Worm (Caenorhabditis elegans) whole organism, L4 larva: Measurements from ENCODE around the gene byn-1.

Experiments
- F26F4.8 ChIP-seq: fragments of 200-800 bp; sonication (Bioruptor generic); conservative IDR thresholded peaks from 2 replicates; pipeline ENCODE4 v1.3.6; 2022; ENCODE audit warnings: missing genetic modification characterization, missing compliant biosample characterization
- R02D3.7 ChIP-seq: fragments of 150-350 bp; sonication (generic microtip); optimal IDR thresholded peaks from 3 replicates; lab custom pipeline; 2014; ENCODE audit warnings: missing biosample characterization, missing genetic modification characterization
- Y48G9A.11 ChIP-seq: fragments of 200-800 bp; sonication (Bioruptor generic); IDR thresholded peaks from 2 replicates; pipeline ENCODE4 v1.3.6; 2022; ENCODE audit warnings: missing genetic modification reagents, missing genetic modification characterization, missing compliant biosample characterization
- Y5F2A.4 ChIP-seq: fragments of 200-800 bp; sonication (Bioruptor generic); optimal IDR thresholded peaks from 2 replicates; lab custom pipeline; 2018; ENCODE audit warnings: mild to moderate bottlenecking, missing genetic modification characterization, missing compliant biosample characterization
- ZK337.2 ChIP-seq: fragments of 200-800 bp; sonication (Bioruptor generic); IDR thresholded peaks from 2 replicates; pipeline ENCODE4 v1.3.6; 2022; ENCODE audit warnings: missing genetic modification reagents, missing genetic modification characterization, missing compliant biosample characterization
- ZK546.5 ChIP-seq, 2 experiments: sonication (generic microtip); optimal IDR thresholded peaks; 2 replicates each; lab custom pipeline; 2017; ENCODE audit warnings: missing biosample characterization in 2 of 2, missing genetic modification characterization in 2 of 2
- aha-1 ChIP-seq: fragments of 150-350 bp; peaks from one replicate; lab custom pipeline; 2014; ENCODE audit warnings: missing biosample characterization, missing genetic modification characterization
- attf-4 ChIP-seq: sonication (generic microtip); optimal IDR thresholded peaks from 3 replicates; lab custom pipeline; 2017; ENCODE audit warnings: missing biosample characterization, missing genetic modification characterization
- ceh-20 ChIP-seq: fragments of 200-800 bp; sonication (Bioruptor generic); IDR thresholded peaks from 2 replicates; pipeline ENCODE4 v1.3.6; 2022; ENCODE audit warnings: missing genetic modification reagents, missing genetic modification characterization, missing compliant biosample characterization
- ceh-32 ChIP-seq: sonication (generic microtip); optimal IDR thresholded peaks from 2 replicates; lab custom pipeline; 2016; ENCODE audit warnings: mild to moderate bottlenecking, missing genetic modification characterization, missing compliant biosample characterization; ENCODE audit not compliant: poor library complexity
- cey-2 ChIP-seq: sonication (generic microtip); optimal IDR thresholded peaks from 3 replicates; lab custom pipeline; 2017; ENCODE audit warnings: missing genetic modification characterization, mild to moderate bottlenecking, missing compliant biosample characterization, antibody characterized with exemption, borderline replicate concordance; ENCODE audit not compliant: insufficient read depth
- daf-16 ChIP-seq, 3 experiments: sonication (generic microtip); optimal IDR thresholded peaks; 2 replicates each; lab custom pipeline; 2016 to 2017; ENCODE audit warnings: missing genetic modification characterization in 3 of 3, missing genetic modification reagents in 3 of 3, mild to moderate bottlenecking in 2 of 3, missing compliant biosample characterization in 2 of 3, missing biosample characterization in 1 of 3, moderate library complexity in 1 of 3
- daf-19 ChIP-seq: fragments of 200-800 bp; sonication (Bioruptor generic); conservative IDR thresholded peaks from 2 replicates; pipeline ENCODE4 v1.3.6; 2022; ENCODE audit warnings: missing genetic modification characterization, missing compliant biosample characterization
- dmd-8 ChIP-seq: fragments of 200-800 bp; sonication (Bioruptor generic); IDR thresholded peaks from 2 replicates; pipeline ENCODE4 v1.3.6; 2022; ENCODE audit warnings: missing genetic modification characterization, missing compliant biosample characterization
- dpl-1 ChIP-seq: fragments of 150-350 bp; optimal IDR thresholded peaks from 2 replicates; lab custom pipeline; 2014; ENCODE audit warnings: missing biosample characterization, missing genetic modification reagents, missing genetic modification characterization
- duxl-1 ChIP-seq: sonication (generic microtip); optimal IDR thresholded peaks from 2 replicates; lab custom pipeline; 2016; ENCODE audit warnings: mild to moderate bottlenecking, missing genetic modification characterization, moderate library complexity, missing compliant biosample characterization; ENCODE audit not compliant: poor library complexity
- egl-43 ChIP-seq: fragments of 200-800 bp; sonication (Bioruptor generic); IDR thresholded peaks from 2 replicates; pipeline ENCODE4 v1.3.6; 2022; ENCODE audit warnings: missing genetic modification reagents, missing genetic modification characterization, missing compliant biosample characterization
- lim-7 ChIP-seq: fragments of 200-800 bp; sonication (Bioruptor generic); IDR thresholded peaks from 2 replicates; pipeline ENCODE4 v1.3.6; 2022; ENCODE audit warnings: missing genetic modification characterization, missing compliant biosample characterization
- lin-1 ChIP-seq: fragments of 200-800 bp; sonication (Bioruptor generic); IDR thresholded peaks from 2 replicates; pipeline ENCODE4 v1.3.6; 2022; ENCODE audit warnings: missing genetic modification reagents, missing genetic modification characterization, missing compliant biosample characterization
- lin-13 ChIP-seq: fragments of 150-350 bp; optimal IDR thresholded peaks from 2 replicates; lab custom pipeline; 2014; ENCODE audit warnings: missing biosample characterization, missing genetic modification reagents, missing genetic modification characterization
- lin-38 ChIP-seq: fragments of 200-800 bp; sonication (Bioruptor generic); IDR thresholded peaks from 2 replicates; pipeline ENCODE4 v1.3.6; 2022; ENCODE audit warnings: missing genetic modification reagents, missing genetic modification characterization, missing compliant biosample characterization
- lin-39 ChIP-seq: fragments of 150-350 bp; optimal IDR thresholded peaks from 2 replicates; lab custom pipeline; 2014; ENCODE audit warnings: missing biosample characterization, missing genetic modification reagents, missing genetic modification characterization
- lir-3 ChIP-seq: sonication (generic microtip); optimal IDR thresholded peaks from 2 replicates; lab custom pipeline; 2016; ENCODE audit warnings: mild to moderate bottlenecking, missing genetic modification characterization, missing compliant biosample characterization
- mdl-1 ChIP-seq, 2 experiments: fragments of 150-350 bp in 1 of 2; sonication (generic microtip) in 1 of 2; optimal IDR thresholded peaks; 2 replicates each; lab custom pipeline; 2014 to 2017; ENCODE audit warnings: missing biosample characterization in 2 of 2, missing genetic modification characterization in 2 of 2
- nhr-111 ChIP-seq: fragments of 200-800 bp; sonication (Bioruptor generic); optimal IDR thresholded peaks from 2 replicates; lab custom pipeline; 2018; ENCODE audit warnings: mild to moderate bottlenecking, missing genetic modification characterization, missing compliant biosample characterization
- nhr-28 ChIP-seq: fragments of 150-350 bp; optimal IDR thresholded peaks from 2 replicates; lab custom pipeline; 2014; ENCODE audit warnings: missing biosample characterization, missing genetic modification characterization
- nhr-41 ChIP-seq: fragments of 200-800 bp; sonication (Bioruptor generic); IDR thresholded peaks from 2 replicates; pipeline ENCODE4 v1.3.6; 2022; ENCODE audit warnings: missing genetic modification reagents, missing genetic modification characterization, missing compliant biosample characterization
- nhr-42 ChIP-seq: fragments of 200-800 bp; sonication (Bioruptor generic); IDR thresholded peaks from 2 replicates; pipeline ENCODE4 v1.3.6; 2022; ENCODE audit warnings: missing genetic modification characterization, missing compliant biosample characterization
- nhr-77 ChIP-seq: fragments of 150-350 bp; optimal IDR thresholded peaks from 2 replicates; lab custom pipeline; 2014; ENCODE audit warnings: missing biosample characterization, missing genetic modification characterization
- pha-4 ChIP-seq, 2 experiments: fragments of 150-350 bp in 1 of 2; fragments of 200-800 bp in 1 of 2; sonication (Bioruptor generic) in 1 of 2; IDR thresholded peaks in 1 of 2; optimal IDR thresholded peaks in 1 of 2; 2 replicates each; pipeline versions ENCODE4 v1.3.6 to Lab custom; 2014 to 2022; ENCODE audit warnings: missing genetic modification characterization in 2 of 2, missing genetic modification reagents in 2 of 2, missing biosample characterization in 1 of 2, missing compliant biosample characterization in 1 of 2
- pqm-1 ChIP-seq: sonication (generic microtip); optimal IDR thresholded peaks from 2 replicates; lab custom pipeline; 2017; ENCODE audit warnings: missing biosample characterization, missing genetic modification characterization
- sdz-12 ChIP-seq: fragments of 200-800 bp; sonication (Bioruptor generic); optimal IDR thresholded peaks from 2 replicates; lab custom pipeline; 2018; ENCODE audit warnings: mild to moderate bottlenecking, missing genetic modification characterization, missing compliant biosample characterization
- set-16 ChIP-seq: fragments of 200-800 bp; sonication (Bioruptor generic); IDR thresholded peaks from 2 replicates; pipeline ENCODE4 v1.3.6; 2022; ENCODE audit warnings: missing genetic modification reagents, missing genetic modification characterization, missing compliant biosample characterization
- snpc-1.2 ChIP-seq: fragments of 200-800 bp; sonication (Bioruptor generic); IDR thresholded peaks from 2 replicates; pipeline ENCODE4 v1.3.6; 2022; ENCODE audit warnings: missing genetic modification reagents, missing genetic modification characterization, missing compliant biosample characterization
- unc-130 ChIP-seq: sonication (generic microtip); optimal IDR thresholded peaks from 2 replicates; lab custom pipeline; 2016; ENCODE audit warnings: missing genetic modification reagents, missing genetic modification characterization, missing compliant biosample characterization
- vab-7 ChIP-seq: fragments of 200-800 bp; sonication (Bioruptor generic); IDR thresholded peaks from 2 replicates; pipeline ENCODE4 v1.3.6; 2022; ENCODE audit warnings: missing genetic modification reagents, missing genetic modification characterization, missing compliant biosample characterization
- zag-1 ChIP-seq: fragments of 150-350 bp; optimal IDR thresholded peaks from 2 replicates; lab custom pipeline; 2014; ENCODE audit warnings: missing biosample characterization, missing genetic modification characterization
- zfp-2 ChIP-seq: sonication (generic microtip); optimal IDR thresholded peaks from 2 replicates; lab custom pipeline; 2016; ENCODE audit warnings: mild to moderate bottlenecking, missing genetic modification characterization, missing compliant biosample characterization
- ztf-11 ChIP-seq: fragments of 150-350 bp; optimal IDR thresholded peaks from 2 replicates; lab custom pipeline; 2014; ENCODE audit warnings: missing biosample characterization, missing genetic modification characterization
- ztf-7 ChIP-seq: fragments of 150-350 bp; optimal IDR thresholded peaks from 2 replicates; lab custom pipeline; 2014; ENCODE audit warnings: missing biosample characterization, missing genetic modification characterization

The byn-1 gene

ce11 chrIII:6969781-6970342 is 38.1 kb downstream of the byn-1 start (continued):
- TF ChIP-seq sdz-12 (GFP tag; lab: Kevin White, UChicago): no peak
- no peak for TF ChIP-seq ZK546.5 (tag; optimal IDR thresholded peaks at IDR 0.05; lab: Kevin White, UChicago)
- no peak for TF ChIP-seq attf-4 (tag; lab: Kevin White, UChicago)
- TF ChIP-seq duxl-1 (tag; lab: Kevin White, UChicago): no peak
- no peak for TF ChIP-seq ztf-7
- TF ChIP-seq ceh-32: no peak
- no peak for TF ChIP-seq pqm-1
- TF ChIP-seq aha-1 (tag; lab: Kevin White, UChicago): peak; percentile 20
- no peak for TF ChIP-seq zag-1 (tag; lab: Kevin White, UChicago)
- TF ChIP-seq zfp-2 (tag; lab: Kevin White, UChicago): no peak
- no peak for TF ChIP-seq mdl-1 (tag; optimal IDR thresholded peaks at IDR 0.05; lab: Kevin White, UChicago)
- no peak for TF ChIP-seq ceh-20 (GFP tag; lab: Robert Waterston, UW)
- TF ChIP-seq lin-1 (GFP tag; lab: Robert Waterston, UW): peak; percentile 27; the same call in 1 of the 2 replicates
- TF ChIP-seq snpc-1.2 (GFP tag; lab: Robert Waterston, UW): peak; percentile 76
- peak; percentile 70 for TF ChIP-seq lin-38
- TF ChIP-seq daf-19 (GFP tag; lab: Robert Waterston, UW): no peak
- TF ChIP-seq nhr-28 (tag; lab: Kevin White, UChicago): no peak
- no peak for TF ChIP-seq daf-16 (GFP tag; optimal IDR thresholded peaks at IDR 0.05; lab: Kevin White, UChicago)
- peak; percentile 14 for TF ChIP-seq daf-16 (tag; optimal IDR thresholded peaks at IDR 0.05; lab: Kevin White, UChicago)
- TF ChIP-seq vab-7: no peak
- TF ChIP-seq nhr-111 (GFP tag; lab: Kevin White, UChicago): no peak
- peak; percentile 44 for TF ChIP-seq Y5F2A.4 (GFP tag; lab: Kevin White, UChicago)
- no peak for TF ChIP-seq dmd-8 (GFP tag; lab: Robert Waterston, UW)
- TF ChIP-seq egl-43: no peak
- no peak for TF ChIP-seq dpl-1 (GFP tag; lab: Kevin White, UChicago)
- TF ChIP-seq unc-130 (GFP tag; lab: Kevin White, UChicago): peak; percentile 76
- TF ChIP-seq pha-4 (GFP tag; IDR thresholded peaks at IDR 0.05; lab: Robert Waterston, UW): peak; percentile 59; the same call in 1 of the 2 replicates
- no peak for TF ChIP-seq pha-4 (tag; optimal IDR thresholded peaks at IDR 0.05; lab: Kevin White, UChicago)
- TF ChIP-seq ZK337.2: no peak
- TF ChIP-seq nhr-77: no peak
- TF ChIP-seq nhr-41: no peak
- TF ChIP-seq cey-2 (tag; lab: Kevin White, UChicago): no peak
- TF ChIP-seq nhr-42 (GFP tag; lab: Robert Waterston, UW): no peak
- TF ChIP-seq lim-7 (GFP tag; lab: Robert Waterston, UW): peak; percentile 6; the same call in 1 of the 2 replicates
- peak; percentile 25 for TF ChIP-seq R02D3.7 (tag; lab: Kevin White, UChicago)
- peak; percentile 17 for TF ChIP-seq lin-13 (GFP tag; lab: Kevin White, UChicago)
- TF ChIP-seq Y48G9A.11 (GFP tag; lab: Robert Waterston, UW): peak; percentile 84
- TF ChIP-seq lir-3: no peak
- no peak for TF ChIP-seq ztf-11 (tag; lab: Kevin White, UChicago)
- no peak for TF ChIP-seq F26F4.8 (GFP tag; lab: Robert Waterston, UW)

DNA sequence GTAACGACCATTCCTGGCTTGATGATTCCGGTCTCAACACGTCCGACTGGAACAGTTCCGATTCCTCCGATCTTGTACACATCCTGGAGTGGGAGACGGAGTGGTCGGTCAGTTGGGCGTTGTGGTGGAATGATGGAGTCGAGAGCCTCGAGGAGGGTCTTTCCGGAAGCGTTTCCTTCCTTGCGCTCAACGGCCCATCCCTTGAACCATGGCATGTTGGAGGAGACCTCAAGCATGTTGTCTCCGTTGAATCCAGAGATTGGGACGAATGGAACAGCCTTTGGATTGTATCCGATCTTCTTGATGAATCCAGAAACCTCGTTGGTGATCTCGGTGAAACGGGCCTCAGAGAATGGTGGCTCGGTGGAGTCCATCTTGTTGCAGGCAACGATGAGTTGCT is 38.9 kb downstream of the byn-1 start:
- TF ChIP-seq set-16 (GFP tag; lab: Robert Waterston, UW) (peak; percentile 51), snpc-1.2 (GFP tag; lab: Robert Waterston, UW) (peak; percentile 58), lin-39 (tag; lab: Kevin White, UChicago) (no peak)
